Worm (Caenorhabditis elegans) whole organism, L4 larva: ENCODE measurements around the gene pdhb-1.

Experiments used
- F10B5.3 ChIP-seq: sonication (generic microtip); optimal IDR thresholded peaks from 2 replicates; lab custom pipeline; 2016; ENCODE audit warnings: mild to moderate bottlenecking, missing genetic modification characterization, missing compliant biosample characterization
- aha-1 ChIP-seq: fragments of 150-350 bp; peaks from one replicate; lab custom pipeline; 2014; ENCODE audit warnings: missing biosample characterization, missing genetic modification characterization
- arid-1 ChIP-seq: fragments of 200-800 bp; sonication (Bioruptor generic); conservative IDR thresholded peaks from 2 replicates; pipeline ENCODE4 v1.3.6; 2022; ENCODE audit warnings: missing genetic modification reagents, missing genetic modification characterization, missing compliant biosample characterization
- attf-4 ChIP-seq: sonication (generic microtip); optimal IDR thresholded peaks from 3 replicates; lab custom pipeline; 2017; ENCODE audit warnings: missing biosample characterization, missing genetic modification characterization
- ceh-20 ChIP-seq: fragments of 200-800 bp; sonication (Bioruptor generic); IDR thresholded peaks from 2 replicates; pipeline ENCODE4 v1.3.6; 2022; ENCODE audit warnings: missing genetic modification reagents, missing genetic modification characterization, missing compliant biosample characterization
- ceh-28 ChIP-seq: fragments of 150-350 bp; optimal IDR thresholded peaks from 2 replicates; lab custom pipeline; 2014; ENCODE audit warnings: missing biosample characterization, missing genetic modification reagents, missing genetic modification characterization
- ces-1 ChIP-seq: fragments of 150-350 bp; sonication (generic microtip); optimal IDR thresholded peaks from 4 replicates; lab custom pipeline; 2014; ENCODE audit warnings: missing biosample characterization, missing genetic modification reagents, missing genetic modification characterization
- cey-2 ChIP-seq: sonication (generic microtip); optimal IDR thresholded peaks from 3 replicates; lab custom pipeline; 2017; ENCODE audit warnings: missing genetic modification characterization, mild to moderate bottlenecking, missing compliant biosample characterization, antibody characterized with exemption, borderline replicate concordance; ENCODE audit not compliant: insufficient read depth
- daf-16 ChIP-seq, 3 experiments: sonication (generic microtip); optimal IDR thresholded peaks; 2 replicates each; lab custom pipeline; 2016 to 2017; ENCODE audit warnings: missing genetic modification characterization in 3 of 3, missing genetic modification reagents in 3 of 3, mild to moderate bottlenecking in 2 of 3, missing compliant biosample characterization in 2 of 3, missing biosample characterization in 1 of 3, moderate library complexity in 1 of 3
- daf-8 ChIP-seq: fragments of 200-800 bp; sonication (Bioruptor generic); IDR thresholded peaks from 2 replicates; pipeline ENCODE4 v1.3.6; 2022; ENCODE audit warnings: missing genetic modification characterization, missing compliant biosample characterization
- dmd-8 ChIP-seq: fragments of 200-800 bp; sonication (Bioruptor generic); IDR thresholded peaks from 2 replicates; pipeline ENCODE4 v1.3.6; 2022; ENCODE audit warnings: missing genetic modification characterization, missing compliant biosample characterization
- dpl-1 ChIP-seq: fragments of 150-350 bp; optimal IDR thresholded peaks from 2 replicates; lab custom pipeline; 2014; ENCODE audit warnings: missing biosample characterization, missing genetic modification reagents, missing genetic modification characterization
- dve-1 ChIP-seq: sonication (generic microtip); optimal IDR thresholded peaks from 2 replicates; lab custom pipeline; 2017; ENCODE audit warnings: antibody characterized with exemption, mild to moderate bottlenecking, missing genetic modification characterization, missing compliant biosample characterization; ENCODE audit not compliant: insufficient read depth
- egl-27 ChIP-seq: sonication (generic microtip); optimal IDR thresholded peaks from 3 replicates; lab custom pipeline; 2017; ENCODE audit warnings: missing biosample characterization, missing genetic modification reagents, missing genetic modification characterization
- lin-13 ChIP-seq: fragments of 150-350 bp; optimal IDR thresholded peaks from 2 replicates; lab custom pipeline; 2014; ENCODE audit warnings: missing biosample characterization, missing genetic modification reagents, missing genetic modification characterization
- lsy-2 ChIP-seq, 2 experiments: fragments of 150-350 bp in 1 of 2; sonication (generic microtip) in 1 of 2; optimal IDR thresholded peaks; 2 replicates each; lab custom pipeline; 2014 to 2017; ENCODE audit warnings: missing biosample characterization in 2 of 2, missing genetic modification characterization in 2 of 2
- madf-5 ChIP-seq, 2 experiments: fragments of 200-800 bp; sonication (Bioruptor generic); IDR thresholded peaks; 2 replicates each; pipeline ENCODE4 v1.3.6; 2022; ENCODE audit warnings: missing compliant biosample characterization in 2 of 2, missing genetic modification characterization in 2 of 2
- madf-9 ChIP-seq: fragments of 200-800 bp; sonication (Bioruptor generic); conservative IDR thresholded peaks from 2 replicates; pipeline ENCODE4 v1.3.6; 2022; ENCODE audit warnings: missing genetic modification reagents, missing genetic modification characterization, missing compliant biosample characterization
- mes-2 ChIP-seq: sonication (generic microtip); optimal IDR thresholded peaks from 2 replicates; lab custom pipeline; 2016; ENCODE audit warnings: missing genotype, mild to moderate bottlenecking, missing genetic modification characterization, missing compliant biosample characterization; ENCODE audit not compliant: poor library complexity, severe bottlenecking
- nhr-102 ChIP-seq: sonication (generic microtip); optimal IDR thresholded peaks from 2 replicates; lab custom pipeline; 2016; ENCODE audit warnings: mild to moderate bottlenecking, missing genetic modification characterization, moderate library complexity, missing compliant biosample characterization
- nhr-28 ChIP-seq: fragments of 150-350 bp; optimal IDR thresholded peaks from 2 replicates; lab custom pipeline; 2014; ENCODE audit warnings: missing biosample characterization, missing genetic modification characterization
- nhr-42 ChIP-seq: fragments of 200-800 bp; sonication (Bioruptor generic); IDR thresholded peaks from 2 replicates; pipeline ENCODE4 v1.3.6; 2022; ENCODE audit warnings: missing genetic modification characterization, missing compliant biosample characterization
- nhr-48 ChIP-seq: sonication (generic microtip); optimal IDR thresholded peaks from 2 replicates; lab custom pipeline; 2016; ENCODE audit warnings: mild to moderate bottlenecking, missing genetic modification characterization, missing compliant biosample characterization
- nhr-77 ChIP-seq: fragments of 150-350 bp; optimal IDR thresholded peaks from 2 replicates; lab custom pipeline; 2014; ENCODE audit warnings: missing biosample characterization, missing genetic modification characterization
- pqm-1 ChIP-seq: sonication (generic microtip); optimal IDR thresholded peaks from 2 replicates; lab custom pipeline; 2017; ENCODE audit warnings: missing biosample characterization, missing genetic modification characterization
- sdz-12 ChIP-seq: fragments of 200-800 bp; sonication (Bioruptor generic); optimal IDR thresholded peaks from 2 replicates; lab custom pipeline; 2018; ENCODE audit warnings: mild to moderate bottlenecking, missing genetic modification characterization, missing compliant biosample characterization
- set-16 ChIP-seq: fragments of 200-800 bp; sonication (Bioruptor generic); IDR thresholded peaks from 2 replicates; pipeline ENCODE4 v1.3.6; 2022; ENCODE audit warnings: missing genetic modification reagents, missing genetic modification characterization, missing compliant biosample characterization
- snpc-1.2 ChIP-seq: fragments of 200-800 bp; sonication (Bioruptor generic); IDR thresholded peaks from 2 replicates; pipeline ENCODE4 v1.3.6; 2022; ENCODE audit warnings: missing genetic modification reagents, missing genetic modification characterization, missing compliant biosample characterization
- spr-3 ChIP-seq: fragments of 200-800 bp; sonication (Bioruptor generic); optimal IDR thresholded peaks from 2 replicates; lab custom pipeline; 2018; ENCODE audit warnings: mild to moderate bottlenecking, missing genetic modification characterization, missing compliant biosample characterization
- tra-1 ChIP-seq: fragments of 200-800 bp; sonication (Bioruptor generic); IDR thresholded peaks from 2 replicates; pipeline ENCODE4 v1.3.6; 2022; ENCODE audit warnings: missing genetic modification reagents, missing genetic modification characterization, missing compliant biosample characterization
- unc-39 ChIP-seq: sonication (generic microtip); optimal IDR thresholded peaks from 2 replicates; lab custom pipeline; 2017; ENCODE audit warnings: missing biosample characterization, missing genetic modification characterization
- zfp-2 ChIP-seq: sonication (generic microtip); optimal IDR thresholded peaks from 2 replicates; lab custom pipeline; 2016; ENCODE audit warnings: mild to moderate bottlenecking, missing genetic modification characterization, missing compliant biosample characterization
- zip-11 ChIP-seq: fragments of 200-800 bp; sonication (Bioruptor generic); IDR thresholded peaks from 2 replicates; pipeline ENCODE4 v1.3.6; 2022; ENCODE audit warnings: missing genetic modification characterization, missing compliant biosample characterization
- ztf-11 ChIP-seq: fragments of 150-350 bp; optimal IDR thresholded peaks from 2 replicates; lab custom pipeline; 2014; ENCODE audit warnings: missing biosample characterization, missing genetic modification characterization

The pdhb-1 gene

ce11 chrIV:3398078-3398477 lies 1.4 kb upstream of the pdhb-1 start (continued):
- no peak for TF ChIP-seq snpc-1.2
- TF ChIP-seq sdz-12: no peak

ce11 chrIV:3400941-3401340 lies 1.5 kb downstream of the pdhb-1 start:
- TF ChIP-seq aha-1 (tag; lab: Kevin White, UChicago) (no peak), pqm-1 (tag; lab: Kevin White, UChicago) (peak; percentile 49), cey-2 (tag; lab: Kevin White, UChicago) (no peak), daf-16 (GFP tag; optimal IDR thresholded peaks at IDR 0.05; lab: Kevin White, UChicago) (no peak), daf-16 (tag; optimal IDR thresholded peaks at IDR 0.05; lab: Kevin White, UChicago) (peak; percentile 2), tra-1 (GFP tag; lab: Robert Waterston, UW) (no peak), nhr-28 (tag; lab: Kevin White, UChicago) (peak; percentile 20)

- TF ChIP-seq aha-1 (tag; lab: Kevin White, UChicago) (no peak), mes-2 (tag; lab: Kevin White, UChicago) (no peak), ces-1 (GFP tag; lab: Kevin White, UChicago) (no peak), ceh-28 (tag; lab: Kevin White, UChicago) (no peak), nhr-42 (GFP tag; lab: Robert Waterston, UW) (no peak), lin-13 (GFP tag; lab: Kevin White, UChicago) (no peak), dmd-8 (GFP tag; lab: Robert Waterston, UW) (no peak), egl-27 (tag; lab: Kevin White, UChicago) (no peak), lsy-2 (tag; optimal IDR thresholded peaks at IDR 0.05; lab: Kevin White, UChicago) (no peak), nhr-77 (tag; lab: Kevin White, UChicago) (no peak), pqm-1 (tag; lab: Kevin White, UChicago) (no peak), cey-2 (tag; lab: Kevin White, UChicago) (no peak), daf-8 (GFP tag; lab: Robert Waterston, UW) (no peak), ztf-11 (tag; lab: Kevin White, UChicago) (no peak), sdz-12 (no peak), nhr-48 (tag; lab: Kevin White, UChicago) (no peak)
- TF ChIP-seq, all 104 proteins: peak for 0
These were observed 15.9 kb downstream of the pdhb-1 start, which contains the start of gene lgc-9 for ce11 chrIV:3415383-3415782. lgc-9 (plus strand) TSS chrIV:3415683.

- TF ChIP-seq madf-9 (no peak), ceh-28 (tag; lab: Kevin White, UChicago) (peak; percentile 61)
These were observed 19.3 kb downstream of the pdhb-1 start for ce11 chrIV:3418741-3419140.

- no peak for TF ChIP-seq ces-1 (GFP tag; lab: Kevin White, UChicago)
- no peak for TF ChIP-seq ceh-20 (GFP tag; lab: Robert Waterston, UW)
- TF ChIP-seq attf-4 (tag; lab: Kevin White, UChicago): no peak
- no peak for TF ChIP-seq dpl-1 (GFP tag; lab: Kevin White, UChicago)
- TF ChIP-seq nhr-102 (tag; lab: Kevin White, UChicago): no peak
- no peak for TF ChIP-seq nhr-77 (tag; lab: Kevin White, UChicago)
- TF ChIP-seq F10B5.3 (tag; lab: Kevin White, UChicago): no peak
- no peak for TF ChIP-seq zip-11 (GFP tag; lab: Robert Waterston, UW)
- no peak for TF ChIP-seq set-16 (GFP tag; lab: Robert Waterston, UW)
- TF ChIP-seq snpc-1.2: no peak
- no peak for TF ChIP-seq mes-2 (tag; lab: Kevin White, UChicago)
- no peak for TF ChIP-seq zfp-2
- TF ChIP-seq arid-1 (GFP tag; lab: Robert Waterston, UW): no peak
- no peak for TF ChIP-seq spr-3 (GFP tag; lab: Kevin White, UChicago)
- no peak for TF ChIP-seq unc-39 (tag; lab: Kevin White, UChicago)
- no peak for TF ChIP-seq daf-8 (GFP tag; lab: Robert Waterston, UW)
- no peak for TF ChIP-seq madf-5 (GFP tag; IDR thresholded peaks at IDR 0.05; lab: Robert Waterston, UW)
- TF ChIP-seq pqm-1 (tag; lab: Kevin White, UChicago): no peak
- no peak for TF ChIP-seq dve-1
These were observed 23.0 kb downstream of the pdhb-1 start, which contains the start of gene C04C3.6 for ce11 chrIV:3422516-3422915. C04C3.6 (minus strand) TSS chrIV:3422616.
